Fruit fly (Drosophila melanogaster): ENCODE data around the gene CG8043.

Gene CG8043

dm6 chr3R:8659200-8659897 lies 17.4 kb upstream of the CG8043 start (continued):
- peak; percentile 70 for TF ChIP-seq CG5180 (GFP tag; optimal IDR thresholded peaks at IDR 0.05)
- TF ChIP-seq Ssrp (tag; optimal IDR thresholded peaks at IDR 0.05) = peak; percentile 36
- TF ChIP-seq ab (GFP tag; optimal IDR thresholded peaks at IDR 0.05) = no peak
- TF ChIP-seq Stat92E (GFP tag; optimal IDR thresholded peaks at IDR 0.05) = no peak
- TF ChIP-seq CG7556 (GFP tag; optimal IDR thresholded peaks at IDR 0.05) = peak; percentile 59
- peak; percentile 73 for TF ChIP-seq Atf6 (GFP tag; IDR thresholded peaks at IDR 0.05)
- TF ChIP-seq sd (tag; optimal IDR thresholded peaks at IDR 0.05) = peak; percentile 53
- TF ChIP-seq disco-r (GFP tag; optimal IDR thresholded peaks at IDR 0.05) = peak; percentile 31
- peak; percentile 82 for TF ChIP-seq row (GFP tag; IDR thresholded peaks at IDR 0.05)
- TF ChIP-seq kah (GFP tag; optimal IDR thresholded peaks at IDR 0.05) = peak; percentile 41
- peak; percentile 33 for TF ChIP-seq zfh2 (GFP tag; optimal IDR thresholded peaks at IDR 0.05)
- no peak for TF ChIP-seq CG2202 (tag; optimal IDR thresholded peaks at IDR 0.05)
- TF ChIP-seq HLH3B (GFP tag; IDR thresholded peaks at IDR 0.05) = peak; percentile 61; the same call in 1 of the 2 replicates
- peak; percentile 79 for TF ChIP-seq CG10543 (GFP tag; optimal IDR thresholded peaks at IDR 0.05)
- peak; percentile 37 for TF ChIP-seq CG3838 (GFP tag; optimal IDR thresholded peaks at IDR 0.05)
- TF ChIP-seq CG15696 (tag; optimal IDR thresholded peaks at IDR 0.05) = peak; percentile 33
- no peak for TF ChIP-seq CG12071 (GFP tag; optimal IDR thresholded peaks at IDR 0.05)
- TF ChIP-seq fd3F (GFP tag; optimal IDR thresholded peaks at IDR 0.05) = peak; percentile 60
- TF ChIP-seq trem (tag; optimal IDR thresholded peaks at IDR 0.05) = no peak
- TF ChIP-seq Deaf1 (tag; optimal IDR thresholded peaks at IDR 0.05) = peak; percentile 76
- TF ChIP-seq stc (GFP tag; IDR thresholded peaks at IDR 0.05) = peak; percentile 66
- peak; percentile 29 for TF ChIP-seq ems (GFP tag; optimal IDR thresholded peaks at IDR 0.05)
- peak; percentile 28; the same call in 1 of the 2 replicates for TF ChIP-seq esg (GFP tag; conservative IDR thresholded peaks at IDR 0.05)
- peak; percentile 50; the same call in 1 of the 2 replicates for TF ChIP-seq CG32772 (GFP tag; IDR thresholded peaks at IDR 0.05)
- peak; percentile 53 for TF ChIP-seq CG1233 (GFP tag; optimal IDR thresholded peaks at IDR 0.05)
- TF ChIP-seq Six4 (GFP tag; optimal IDR thresholded peaks at IDR 0.05) = peak; percentile 32
- TF ChIP-seq CG14710 (tag; optimal IDR thresholded peaks at IDR 0.05) = peak; percentile 15
- peak; percentile 23 for TF ChIP-seq ind (GFP tag; optimal IDR thresholded peaks at IDR 0.05)
- peak; percentile 69 for TF ChIP-seq Fer3 (tag; optimal IDR thresholded peaks at IDR 0.05)
- TF ChIP-seq CG8924 (tag; optimal IDR thresholded peaks at IDR 0.05) = peak; percentile 55
- peak; percentile 42 for TF ChIP-seq CG5245 (GFP tag; optimal IDR thresholded peaks at IDR 0.05)
- peak; percentile 53; the same call in 1 of the 2 replicates for TF ChIP-seq CG17612 (GFP tag; IDR thresholded peaks at IDR 0.05)
- TF ChIP-seq Rfx (GFP tag; IDR thresholded peaks at IDR 0.05) = peak; percentile 72
- TF ChIP-seq Tbp (GFP tag; optimal IDR thresholded peaks at IDR 0.05) = no peak
- TF ChIP-seq unc-4 (GFP tag; IDR thresholded peaks at IDR 0.05; ENCODE audit: partially characterized antibody) = no peak
- peak; percentile 75 for TF ChIP-seq Med (GFP tag)
- TF ChIP-seq amos (GFP tag; IDR thresholded peaks at IDR 0.05; ENCODE audit: partially characterized antibody) = peak; percentile 21; the same call in 1 of the 2 replicates
- TF ChIP-seq yki (optimal IDR thresholded peaks at IDR 0.05) = no peak
- peak; percentile 11 for TF ChIP-seq Sry-δ (GFP tag; optimal IDR thresholded peaks at IDR 0.05)
- TF ChIP-seq sqz (GFP tag; optimal IDR thresholded peaks at IDR 0.05) = peak; percentile 78
- TF ChIP-seq CG2116 (GFP tag; optimal IDR thresholded peaks at IDR 0.05) = no peak
- peak; percentile 65 for TF ChIP-seq CoRest (tag; optimal IDR thresholded peaks at IDR 0.05)
- peak; percentile 42; the same call in 1 of the 3 replicates for TF ChIP-seq Optix (GFP tag; IDR thresholded peaks at IDR 0.05)
- peak; percentile 70 for TF ChIP-seq mirr (GFP tag; optimal IDR thresholded peaks at IDR 0.05)
- peak; percentile 22 for TF ChIP-seq crc (GFP tag; optimal IDR thresholded peaks at IDR 0.05)
- peak; percentile 64 to 93 for TF ChIP-seq Pdp1 (GFP tag; optimal IDR thresholded peaks at IDR 0.05)
- TF ChIP-seq CG1603 (tag; optimal IDR thresholded peaks at IDR 0.05) = peak; percentile 45
- TF ChIP-seq CG32767 (GFP tag; IDR thresholded peaks at IDR 0.05) = peak; percentile 70
- TF ChIP-seq Lpt (GFP tag; optimal IDR thresholded peaks at IDR 0.05) = no peak
